Fruit fly (Drosophila melanogaster): Measurements from ENCODE around the gene CG33177.
A peak's percentile ranks its signal among the peaks of the same experiment; 100 is the strongest.

The CG33177 gene

DNA sequence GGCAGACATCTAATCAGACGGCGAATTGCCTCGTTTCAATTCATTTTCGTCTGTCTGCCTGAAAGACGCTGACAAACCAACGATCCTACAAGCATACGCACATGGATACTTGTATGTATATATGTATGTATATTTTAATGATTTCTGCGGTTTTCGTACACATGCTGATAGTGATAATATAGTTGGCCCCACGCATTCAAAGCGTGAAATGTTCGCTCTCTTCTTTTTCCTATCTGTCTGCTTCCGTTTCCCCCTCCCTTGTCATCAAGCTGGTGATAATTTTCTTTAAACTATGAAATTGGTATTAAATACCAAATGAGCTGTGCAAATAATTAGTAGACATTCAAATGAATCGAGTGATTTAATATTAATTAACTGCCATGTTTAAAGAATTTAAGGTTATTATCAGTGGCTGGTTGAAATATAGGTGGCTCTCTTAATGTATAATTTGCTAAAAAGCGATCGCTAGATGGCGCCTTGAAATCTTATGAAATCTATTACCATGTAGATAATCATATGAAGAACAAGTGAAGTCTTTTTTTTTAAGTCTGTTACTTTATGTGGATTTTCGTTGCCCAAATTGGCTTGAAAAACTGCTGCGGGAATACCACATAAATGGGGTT is at the start of gene CG33177:
Gene CG33177 (plus strand): TSS at position 588 of the 623 bp plus-strand sequence.
- TF ChIP-seq CG17801 (GFP tag; optimal IDR thresholded peaks at IDR 0.05; ENCODE audit: partially characterized antibody): no peak

dm6 chrX:15042499-15042898 is 38.7 kb upstream of the CG33177 start:
- TF ChIP-seq CG17801 (GFP tag; optimal IDR thresholded peaks at IDR 0.05; ENCODE audit: partially characterized antibody): peak; percentile 30

DNA sequence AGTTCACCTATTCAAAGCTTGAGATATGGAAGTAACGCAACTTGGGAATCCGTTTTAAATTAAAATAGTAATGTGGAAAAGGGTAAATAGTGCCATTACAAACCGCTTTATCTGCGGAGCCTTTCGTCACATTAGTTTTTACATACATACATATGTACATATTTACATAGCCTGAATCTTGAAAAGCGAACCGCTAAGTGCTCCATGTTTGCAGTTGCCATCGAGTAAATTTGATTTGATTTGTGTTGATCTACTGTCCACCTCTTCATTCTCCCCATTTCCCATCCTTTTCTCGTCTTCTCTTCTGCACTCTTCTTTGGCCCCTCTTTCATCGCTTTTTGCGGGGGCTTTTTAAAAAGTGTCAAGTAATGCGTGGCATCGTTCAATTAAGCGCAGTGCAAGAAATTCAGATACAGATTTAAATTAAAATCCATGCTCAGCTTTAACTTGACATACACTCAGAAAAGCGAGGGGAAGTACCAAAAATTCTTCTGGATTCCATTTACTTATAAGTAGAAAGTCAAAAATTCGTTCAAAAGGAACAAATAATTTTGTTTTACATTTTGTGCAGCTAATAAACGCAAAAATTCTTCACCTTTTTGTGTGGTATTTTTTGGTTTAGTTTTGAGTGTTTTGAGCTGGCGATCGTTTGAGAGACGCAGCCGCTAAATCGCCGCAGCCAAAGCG is 38.0 kb upstream of the CG33177 start:
- peak; percentile 11 for TF ChIP-seq CG17801 (GFP tag; optimal IDR thresholded peaks at IDR 0.05; ENCODE audit: partially characterized antibody)

DNA sequence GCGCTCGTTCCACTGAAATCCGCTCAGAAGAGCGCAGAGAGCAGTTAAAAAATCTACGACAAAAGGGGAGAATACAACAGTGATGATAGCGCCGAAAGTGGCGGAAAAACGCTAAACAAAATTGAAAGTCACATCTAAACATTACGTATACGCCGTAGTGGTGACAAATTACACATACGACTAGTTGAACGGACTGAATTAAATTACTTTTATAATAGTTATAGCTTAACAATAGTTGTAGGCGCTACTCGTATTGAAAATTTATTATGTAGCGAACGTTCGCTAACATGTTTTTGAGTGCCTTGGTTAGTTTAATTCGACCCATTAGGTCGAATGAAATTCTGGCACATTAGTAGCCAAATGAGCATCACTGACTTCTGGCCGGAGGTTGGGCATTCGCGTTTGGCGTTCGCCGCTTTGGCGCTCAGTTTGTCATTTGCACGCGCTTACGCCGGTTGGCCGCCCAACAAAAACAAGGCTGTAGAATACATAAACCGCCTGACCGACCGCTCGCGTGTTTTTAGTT is 37.4 kb upstream of the CG33177 start, which contains the start of gene CG5541:
Gene CG5541 (plus strand): TSS at position 424 of the 526 bp plus-strand sequence.
- peak; percentile 70 for TF ChIP-seq CG17801 (GFP tag; optimal IDR thresholded peaks at IDR 0.05; ENCODE audit: partially characterized antibody)

DNA sequence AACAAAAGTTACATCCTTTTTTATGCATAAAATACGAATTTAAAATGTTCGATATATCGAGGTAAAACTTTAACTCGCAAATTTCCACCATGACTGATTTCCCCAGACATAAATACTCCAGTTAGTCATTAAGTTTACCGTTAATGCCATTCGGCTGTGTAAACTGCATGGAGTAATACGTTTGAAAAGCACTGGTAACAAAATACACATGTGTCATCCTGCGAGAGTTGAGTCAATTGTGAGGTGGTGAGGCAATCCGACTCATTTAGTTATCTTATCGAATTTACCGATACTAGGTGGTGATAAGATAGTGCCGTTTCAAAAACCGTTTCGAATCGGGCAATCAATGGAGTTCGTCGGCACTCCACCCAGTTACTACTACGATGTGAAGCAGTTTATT is 35.6 kb upstream of the CG33177 start:
- no peak for TF ChIP-seq CG17801 (GFP tag; optimal IDR thresholded peaks at IDR 0.05; ENCODE audit: partially characterized antibody)

DNA sequence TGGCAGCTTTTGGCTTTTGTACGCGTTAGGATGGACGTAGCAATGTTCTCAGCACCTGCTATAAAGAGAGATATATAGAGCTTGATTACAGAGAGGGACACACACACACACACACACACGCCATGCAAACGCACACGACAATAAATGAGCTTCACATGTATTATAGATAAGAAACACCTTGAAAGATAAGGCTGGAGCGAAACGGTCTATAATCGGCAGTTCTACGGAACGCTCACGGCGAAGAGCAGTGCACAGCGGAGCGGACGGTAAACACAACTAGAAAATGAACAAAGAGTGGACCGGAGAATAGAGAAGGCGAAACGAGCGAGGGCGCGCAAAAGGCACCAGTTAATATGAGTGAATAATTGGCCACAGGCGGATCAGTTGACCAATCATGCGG is 32.5 kb upstream of the CG33177 start:
- no peak for TF ChIP-seq CG17801 (GFP tag; optimal IDR thresholded peaks at IDR 0.05; ENCODE audit: partially characterized antibody)

DNA sequence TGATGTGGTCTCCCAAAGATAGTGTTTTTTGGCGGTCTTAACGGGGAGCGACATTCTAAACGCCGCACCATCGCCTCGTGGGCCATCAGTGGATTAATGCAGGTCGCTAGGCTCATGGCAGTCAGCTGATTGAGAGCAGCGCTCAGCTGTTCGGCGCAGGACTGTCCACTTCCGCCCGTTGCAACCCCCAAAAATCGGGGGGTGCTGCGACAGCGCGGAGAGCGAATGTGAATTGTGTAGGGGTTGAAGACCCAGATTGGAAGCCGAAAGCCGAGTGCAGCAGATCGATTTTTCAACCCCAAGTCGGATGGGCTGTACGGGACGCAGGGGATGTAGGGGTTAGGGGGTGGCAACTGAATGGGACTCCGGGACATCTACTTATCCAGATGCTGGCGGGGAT is 18.5 kb upstream of the CG33177 start:
- no peak for TF ChIP-seq CG17801 (GFP tag; optimal IDR thresholded peaks at IDR 0.05; ENCODE audit: partially characterized antibody)

DNA sequence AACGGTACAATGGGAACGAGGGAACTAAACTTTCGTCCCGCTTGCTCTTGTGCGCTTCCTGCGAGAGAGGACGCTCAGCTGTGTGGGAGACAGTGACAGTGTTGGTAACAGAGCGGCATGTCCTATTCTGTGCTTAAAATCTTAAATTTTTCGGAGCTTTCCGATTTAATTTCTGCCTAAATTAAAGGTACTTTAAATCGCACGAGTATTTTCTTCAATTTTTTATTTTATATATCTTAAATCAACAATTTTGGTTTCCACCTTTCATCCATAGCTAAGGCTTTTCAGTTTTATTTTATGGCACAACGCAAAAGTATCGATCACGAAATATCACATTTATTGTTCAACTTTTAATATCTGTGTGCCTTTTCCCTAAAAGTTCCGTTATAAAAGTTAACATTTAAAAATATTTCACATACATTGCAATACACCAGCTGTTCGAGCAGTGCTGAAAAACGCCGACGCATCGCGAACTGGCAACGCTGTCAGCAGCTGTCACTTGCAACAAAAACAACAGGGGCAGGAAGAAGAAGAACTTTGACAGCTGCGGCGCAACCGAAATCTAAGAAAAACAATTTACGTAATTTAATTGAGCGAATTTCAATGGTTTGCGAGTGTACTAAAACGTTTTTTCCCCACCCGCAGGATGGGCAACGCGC is 17.6 kb upstream of the CG33177 start, which contains the start of the genes hiw and ND-B18:
Gene hiw (minus strand): TSS at position 26 of the 659 bp plus-strand sequence.
Gene ND-B18 (plus strand): TSS at position 330 of the 659 bp plus-strand sequence.
- peak; percentile 61 for TF ChIP-seq CG17801 (GFP tag; optimal IDR thresholded peaks at IDR 0.05; ENCODE audit: partially characterized antibody)

DNA sequence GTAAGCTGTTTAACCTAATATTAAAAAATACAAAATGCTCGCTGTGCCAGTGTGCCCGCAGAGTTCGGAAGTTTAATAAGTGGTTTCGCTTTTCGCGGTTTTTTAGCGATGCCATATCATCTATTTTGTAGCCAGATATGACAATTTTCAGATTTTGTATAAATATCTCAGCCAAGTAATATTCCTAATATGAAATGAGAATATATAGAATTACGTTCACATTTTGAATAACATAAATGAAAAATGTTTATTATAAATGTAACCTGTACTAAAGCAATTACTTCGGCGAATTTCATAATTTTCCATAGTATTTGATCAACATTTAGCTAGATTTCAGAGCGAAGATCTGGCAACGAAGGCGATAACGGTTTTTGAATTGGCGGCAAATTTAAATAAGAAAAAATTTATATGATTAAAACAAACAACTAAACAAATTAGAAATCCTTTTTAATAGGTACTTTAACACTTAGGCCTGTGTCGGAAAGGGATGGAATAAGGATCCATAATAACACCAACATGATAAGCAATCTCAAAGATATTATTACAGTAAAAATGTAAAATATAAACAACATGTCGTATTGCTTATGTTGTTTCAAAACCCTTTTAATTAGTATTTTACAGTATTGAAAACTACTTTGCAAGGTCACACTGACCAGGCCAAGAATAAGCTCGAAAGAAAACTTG is 14.7 kb upstream of the CG33177 start, which contains the start of the genes opm and dob:
Gene opm (minus strand): TSS at position 59 of the 684 bp plus-strand sequence.
Gene dob (plus strand): TSS at position 634 of the 684 bp plus-strand sequence.
- no peak for TF ChIP-seq CG17801 (GFP tag; optimal IDR thresholded peaks at IDR 0.05; ENCODE audit: partially characterized antibody)

dm6 chrX:15068537-15068936 is 12.6 kb upstream of the CG33177 start:
- no peak for TF ChIP-seq CG17801 (GFP tag; optimal IDR thresholded peaks at IDR 0.05; ENCODE audit: partially characterized antibody)

DNA sequence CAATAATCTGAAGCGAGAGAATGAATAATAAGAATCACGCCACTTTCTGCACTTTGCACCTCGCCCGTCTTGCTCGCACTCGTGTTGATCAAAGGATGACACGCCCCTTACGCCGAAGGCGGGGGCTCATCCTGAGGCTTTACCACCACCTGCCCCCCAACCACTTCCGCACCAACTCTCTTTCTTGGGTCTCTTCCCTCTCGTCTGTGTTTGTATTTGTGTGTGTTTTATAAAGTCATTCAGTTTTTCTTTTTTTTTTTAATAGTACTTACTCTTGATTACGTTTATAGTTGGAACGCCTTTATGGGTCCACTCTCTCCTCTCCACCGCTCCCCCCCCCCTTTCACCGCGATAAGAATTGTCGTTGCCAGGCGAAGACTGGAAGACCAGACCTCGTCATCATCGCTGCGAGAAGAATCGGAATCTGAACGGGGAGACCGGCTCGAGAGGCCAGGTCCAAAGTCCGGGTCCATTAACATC is 11.7 kb upstream of the CG33177 start:
- peak; percentile 97 for TF ChIP-seq CG17801 (GFP tag; optimal IDR thresholded peaks at IDR 0.05; ENCODE audit: partially characterized antibody)

dm6 chrX:15070137-15070536 is 11.0 kb upstream of the CG33177 start:
- no peak for TF ChIP-seq CG17801 (GFP tag; optimal IDR thresholded peaks at IDR 0.05; ENCODE audit: partially characterized antibody)

- TF ChIP-seq CG17801 (GFP tag; optimal IDR thresholded peaks at IDR 0.05; ENCODE audit: partially characterized antibody): no peak
These were observed 10.2 kb upstream of the CG33177 start for dm6 chrX:15070811-15071479.
